Worm (Caenorhabditis elegans) whole organism, young adult: ENCODE data around the gene jamp-1.

Experiments
- F33H1.4 ChIP-seq: fragments of 200-800 bp; sonication (Bioruptor generic); IDR thresholded peaks from 2 replicates; pipeline ENCODE4 v1.3.6; 2022; ENCODE audit warnings: missing genetic modification reagents, missing genetic modification characterization, missing compliant biosample characterization
- T07F8.4 ChIP-seq: sonication (generic microtip); optimal IDR thresholded peaks from 2 replicates; lab custom pipeline; 2016; ENCODE audit warnings: mild to moderate bottlenecking, missing genetic modification characterization, moderate library complexity, missing compliant biosample characterization
- Y95B8A.8 ChIP-seq: fragments of 200-800 bp; sonication (Bioruptor generic); IDR thresholded peaks from 2 replicates; pipeline ENCODE4 v1.3.6; 2022; ENCODE audit warnings: missing genetic modification reagents, missing genetic modification characterization, missing compliant biosample characterization
- aptf-2 ChIP-seq: fragments of 200-800 bp; sonication (Bioruptor generic); conservative IDR thresholded peaks from 2 replicates; pipeline ENCODE4 v1.3.6; 2022; ENCODE audit warnings: missing genetic modification reagents, missing genetic modification characterization, missing compliant biosample characterization
- aptf-3 ChIP-seq: fragments of 200-800 bp; sonication (Bioruptor generic); IDR thresholded peaks from 2 replicates; pipeline ENCODE4 v1.3.6; 2022; ENCODE audit warnings: missing genetic modification characterization, missing compliant biosample characterization
- cebp-1 ChIP-seq, 2 experiments: fragments of 200-800 bp in 1 of 2; sonication (Bioruptor generic) in 1 of 2; sonication (generic microtip) in 1 of 2; IDR thresholded peaks in 1 of 2; optimal IDR thresholded peaks in 1 of 2; 2 replicates each; pipeline versions ENCODE4 v1.3.6 to Lab custom; 2017 to 2022; ENCODE audit warnings: missing compliant biosample characterization in 2 of 2, missing genetic modification characterization in 2 of 2, mild to moderate bottlenecking in 1 of 2, missing genetic modification reagents in 1 of 2, moderate library complexity in 1 of 2
- ceh-79 ChIP-seq: sonication (generic microtip); optimal IDR thresholded peaks from 2 replicates; lab custom pipeline; 2017; ENCODE audit warnings: mild to moderate bottlenecking, missing genetic modification characterization, missing compliant biosample characterization
- ceh-91 ChIP-seq: fragments of 200-800 bp; sonication (Bioruptor generic); IDR thresholded peaks from 2 replicates; pipeline ENCODE4 v1.3.6; 2022; ENCODE audit warnings: missing genetic modification reagents, missing genetic modification characterization, missing compliant biosample characterization
- die-1 ChIP-seq: sonication (generic microtip); optimal IDR thresholded peaks from 2 replicates; lab custom pipeline; 2016; ENCODE audit warnings: missing genotype, mild to moderate bottlenecking, missing genetic modification characterization, missing compliant biosample characterization
- dpl-1 ChIP-seq: fragments of 150-350 bp; optimal IDR thresholded peaks from 2 replicates; lab custom pipeline; 2014; ENCODE audit warnings: missing biosample characterization, missing genetic modification reagents, missing genetic modification characterization
- egrh-3 ChIP-seq: fragments of 200-800 bp; sonication (Bioruptor generic); IDR thresholded peaks from 2 replicates; pipeline ENCODE4 v1.3.6; 2022; ENCODE audit warnings: missing genetic modification reagents, missing genetic modification characterization, missing compliant biosample characterization
- ets-4 ChIP-seq: fragments of 200-800 bp; sonication (Bioruptor generic); optimal IDR thresholded peaks from 2 replicates; lab custom pipeline; 2018; ENCODE audit warnings: mild to moderate bottlenecking, missing genetic modification characterization, missing compliant biosample characterization
- hmg-1.2 ChIP-seq: fragments of 200-800 bp; sonication (Bioruptor generic); IDR thresholded peaks from 2 replicates; pipeline ENCODE4 v1.3.6; 2022; ENCODE audit warnings: missing genetic modification reagents, missing genetic modification characterization, missing compliant biosample characterization
- hmg-20 ChIP-seq: fragments of 200-800 bp; sonication (Bioruptor generic); IDR thresholded peaks from 2 replicates; pipeline ENCODE4 v1.3.6; 2022; ENCODE audit warnings: missing genetic modification reagents, missing genetic modification characterization, missing compliant biosample characterization
- hsf-1 ChIP-seq: fragments of 200-800 bp; sonication (Bioruptor generic); IDR thresholded peaks from 2 replicates; pipeline ENCODE4 v1.3.6; 2022; ENCODE audit warnings: missing genetic modification reagents, missing genetic modification characterization, missing compliant biosample characterization
- lin-54 ChIP-seq: fragments of 200-800 bp; sonication (Bioruptor generic); optimal IDR thresholded peaks from 2 replicates; lab custom pipeline; 2018; ENCODE audit warnings: mild to moderate bottlenecking, missing genetic modification characterization, missing compliant biosample characterization
- lir-1 ChIP-seq: fragments of 200-800 bp; sonication (Bioruptor generic); conservative IDR thresholded peaks from 2 replicates; pipeline ENCODE4 v1.3.6; 2022; ENCODE audit warnings: missing genetic modification reagents, missing genetic modification characterization, missing compliant biosample characterization
- lsy-27 ChIP-seq: sonication (generic microtip); optimal IDR thresholded peaks from 2 replicates; lab custom pipeline; 2017; ENCODE audit warnings: missing genetic modification characterization, mild to moderate bottlenecking, missing compliant biosample characterization, antibody characterized with exemption, missing genotype, borderline replicate concordance; ENCODE audit not compliant: insufficient read depth
- nfyb-1 ChIP-seq: fragments of 200-800 bp; sonication (Bioruptor generic); IDR thresholded peaks from 2 replicates; pipeline ENCODE4 v1.3.6; 2022; ENCODE audit warnings: missing genetic modification reagents, missing genetic modification characterization, missing compliant biosample characterization
- nhr-27 ChIP-seq: fragments of 200-800 bp; sonication (Bioruptor generic); optimal IDR thresholded peaks from 2 replicates; lab custom pipeline; 2018; ENCODE audit warnings: mild to moderate bottlenecking, missing genetic modification characterization, moderate library complexity, missing compliant biosample characterization
- nhr-90 ChIP-seq: sonication (generic microtip); optimal IDR thresholded peaks from 2 replicates; lab custom pipeline; 2016; ENCODE audit warnings: missing genotype, mild to moderate bottlenecking, missing genetic modification characterization, missing compliant biosample characterization
- pbrm-1 ChIP-seq: fragments of 200-800 bp; sonication (Bioruptor generic); IDR thresholded peaks from 2 replicates; pipeline ENCODE4 v1.3.6; 2022; ENCODE audit warnings: missing genetic modification reagents, missing genetic modification characterization, missing compliant biosample characterization
- sdz-38 ChIP-seq: sonication (generic microtip); optimal IDR thresholded peaks from 2 replicates; lab custom pipeline; 2016; ENCODE audit warnings: missing genotype, missing genetic modification characterization, missing compliant biosample characterization
- snpc-1.1 ChIP-seq: sonication (generic microtip); optimal IDR thresholded peaks from 2 replicates; lab custom pipeline; 2017; ENCODE audit warnings: missing genetic modification characterization, mild to moderate bottlenecking, missing compliant biosample characterization, antibody characterized with exemption, moderate library complexity, missing genotype, missing genetic modification reagents; ENCODE audit not compliant: insufficient read depth
- snpc-4 ChIP-seq, 5 experiments: fragments of 150-350 bp in 1 of 5; sonication (generic microtip) in 4 of 5; optimal IDR thresholded peaks; 2 replicates each; lab custom pipeline; 2014 to 2018; ENCODE audit warnings: missing genetic modification characterization in 5 of 5, missing biosample characterization in 3 of 5, antibody characterized with exemption in 2 of 5, mild to moderate bottlenecking in 2 of 5, missing compliant biosample characterization in 2 of 5, missing genotype in 2 of 5, moderate library complexity in 2 of 5, missing genetic modification reagents in 1 of 5
- sptf-2 ChIP-seq: fragments of 200-800 bp; sonication (Bioruptor generic); optimal IDR thresholded peaks from 2 replicates; lab custom pipeline; 2018; ENCODE audit warnings: mild to moderate bottlenecking, missing genetic modification characterization, missing compliant biosample characterization
- tlf-1 ChIP-seq: fragments of 200-800 bp; sonication (Bioruptor generic); optimal IDR thresholded peaks from 2 replicates; lab custom pipeline; 2018; ENCODE audit warnings: mild to moderate bottlenecking, missing genetic modification characterization, missing compliant biosample characterization
- unc-130 ChIP-seq: sonication (generic microtip); optimal IDR thresholded peaks from 2 replicates; lab custom pipeline; 2016; ENCODE audit warnings: missing genetic modification reagents, missing genetic modification characterization, missing compliant biosample characterization
- ztf-22 ChIP-seq: fragments of 200-800 bp; sonication (Bioruptor generic); optimal IDR thresholded peaks from 2 replicates; lab custom pipeline; 2018; ENCODE audit warnings: mild to moderate bottlenecking, missing genetic modification characterization, moderate library complexity, missing compliant biosample characterization

Gene jamp-1

ce11 chrV:6043275-6044271, 7.5 kb downstream of the jamp-1 start, which contains the start of gene cpi-2 (continued):
- peak; percentile 7; the same call in 1 of the 2 replicates for TF ChIP-seq cebp-1 (GFP tag; IDR thresholded peaks at IDR 0.05; lab: Robert Waterston, UW)
- peak; percentile 53 for TF ChIP-seq cebp-1 (tag; optimal IDR thresholded peaks at IDR 0.05; lab: Kevin White, UChicago)
- TF ChIP-seq hmg-20 (GFP tag; lab: Robert Waterston, UW), result no peak
- no peak for TF ChIP-seq die-1 (tag; lab: Kevin White, UChicago)
- TF ChIP-seq pbrm-1 (GFP tag; lab: Robert Waterston, UW), result 0 out of 2 replicates have a peak, but pooled peaks have one; percentile 26
- no peak for TF ChIP-seq ztf-22 (GFP tag; lab: Kevin White, UChicago)
- peak; percentile 72 for TF ChIP-seq lin-54
- TF ChIP-seq ceh-79 (tag; lab: Kevin White, UChicago), result no peak
- no peak for TF ChIP-seq sptf-2
- TF ChIP-seq snpc-1.1, result no peak
- no peak for TF ChIP-seq Y95B8A.8 (GFP tag; lab: Robert Waterston, UW)
- TF ChIP-seq nhr-27, result no peak
- peak; percentile 38; the same call in 1 of the 2 replicates for TF ChIP-seq nfyb-1 (GFP tag; lab: Robert Waterston, UW)
- no peak for TF ChIP-seq snpc-4 (GFP tag; optimal IDR thresholded peaks at IDR 0.05; lab: Kevin White, UChicago)
- TF ChIP-seq snpc-4 (tag; optimal IDR thresholded peaks at IDR 0.05; lab: Kevin White, UChicago), result peak in 2 of 4 experiments; percentile 8 to 10
- TF ChIP-seq hsf-1 (GFP tag; lab: Robert Waterston, UW), result no peak

ce11 chrV:6041375-6041774, 9.7 kb downstream of the jamp-1 start, which contains the start of gene R01B10.2:
Gene R01B10.2 (minus strand): TSS chrV:6041475.
- no peak for TF ChIP-seq sptf-2
- TF ChIP-seq F33H1.4 (GFP tag; lab: Robert Waterston, UW), result no peak
- TF ChIP-seq T07F8.4 (tag; lab: Kevin White, UChicago), result no peak
- TF ChIP-seq lir-1 (GFP tag; lab: Robert Waterston, UW), result no peak
- no peak for TF ChIP-seq lsy-27 (tag; lab: Kevin White, UChicago)
- TF ChIP-seq hmg-1.2 (GFP tag; lab: Robert Waterston, UW), result no peak
- TF ChIP-seq ets-4 (GFP tag; lab: Kevin White, UChicago), result no peak
- no peak for TF ChIP-seq dpl-1 (GFP tag; lab: Kevin White, UChicago)
- no peak for TF ChIP-seq nhr-27
- TF ChIP-seq ceh-91, result no peak
- no peak for TF ChIP-seq sdz-38 (tag; lab: Kevin White, UChicago)
- no peak for TF ChIP-seq unc-130 (GFP tag; lab: Kevin White, UChicago)
- TF ChIP-seq tlf-1, result no peak
- no peak for TF ChIP-seq nhr-90
- no peak for TF ChIP-seq egrh-3 (GFP tag; lab: Robert Waterston, UW)

ce11 chrV:6039911-6040310, 11.1 kb downstream of the jamp-1 start:
- peak; percentile 52; the same call in 1 of the 2 replicates for TF ChIP-seq aptf-3
- peak; percentile 82 for TF ChIP-seq aptf-2
